Worm (Caenorhabditis elegans) whole organism, L4/young adult: ENCODE data around the gene C44C10.12.

Experiments
- dao-5 ChIP-seq: sonication (generic microtip); optimal IDR thresholded peaks from 2 replicates; lab custom pipeline; 2016; ENCODE audit warnings: missing genotype, missing genetic modification characterization, moderate library complexity, missing compliant biosample characterization
- him-1 ChIP-seq: sonication (generic microtip); optimal IDR thresholded peaks from 2 replicates; lab custom pipeline; 2016; ENCODE audit warnings: missing genotype, missing genetic modification reagents, missing genetic modification characterization, missing compliant biosample characterization

DNA sequence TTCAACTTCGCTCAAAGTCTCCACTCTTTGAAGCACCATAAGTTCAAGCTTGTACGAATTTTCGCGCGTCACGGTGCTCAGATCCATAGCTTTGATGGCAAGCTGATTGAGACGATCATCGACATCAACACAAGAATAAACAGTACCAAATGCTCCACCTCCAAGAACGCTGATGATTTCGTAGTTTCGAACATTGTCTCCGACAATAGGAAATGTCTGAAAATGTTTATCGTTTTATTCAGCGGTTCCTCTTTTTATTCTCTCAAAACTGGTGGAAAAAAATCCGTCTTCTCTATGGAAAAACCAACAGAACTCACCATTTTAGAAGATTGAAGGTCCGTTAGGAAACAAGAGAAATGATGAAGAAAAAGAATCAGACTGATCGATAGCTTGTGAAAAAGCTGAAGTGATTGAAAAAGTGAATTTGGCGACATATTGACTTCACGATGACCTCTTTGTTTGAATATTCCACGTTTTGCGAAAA, 8.9 kb upstream of the C44C10.12 start, which contains the start of gene C44C10.7:
- TF ChIP-seq him-1 (no peak), dao-5 (no peak)
